Fruit fly (Drosophila melanogaster): Measurements from ENCODE around the gene CG8032.

dm6 chr3R:8642376-8642966 is 21.4 kb upstream of the CG8032 start:
- TF ChIP-seq CG13204 (GFP tag; optimal IDR thresholded peaks at IDR 0.05) (no peak), Pif1A (GFP tag; optimal IDR thresholded peaks at IDR 0.05) (no peak)
